Worm (Caenorhabditis elegans) whole organism, L2 larva: ENCODE measurements around the gene C10E2.2.
A peak's percentile ranks its signal among the peaks of the same experiment; 100 is the strongest.

Experiments used
- ceh-82 ChIP-seq: fragments of 150-350 bp; optimal IDR thresholded peaks from 2 replicates; lab custom pipeline; 2014; ENCODE audit warnings: missing biosample characterization, missing genetic modification characterization
- crh-2 ChIP-seq: sonication (generic microtip); optimal IDR thresholded peaks from 2 replicates; lab custom pipeline; 2017; ENCODE audit warnings: missing biosample characterization, missing genetic modification characterization
- mdl-1 ChIP-seq, 2 experiments: fragments of 150-350 bp in 1 of 2; sonication (generic microtip) in 1 of 2; optimal IDR thresholded peaks; 2 replicates each; lab custom pipeline; 2017; ENCODE audit warnings: missing biosample characterization in 2 of 2, missing genetic modification characterization in 2 of 2
- nhr-129 ChIP-seq: fragments of 150-350 bp; optimal IDR thresholded peaks from 2 replicates; lab custom pipeline; 2014; ENCODE audit warnings: missing biosample characterization, missing genetic modification characterization

C10E2.2 gene

DNA sequence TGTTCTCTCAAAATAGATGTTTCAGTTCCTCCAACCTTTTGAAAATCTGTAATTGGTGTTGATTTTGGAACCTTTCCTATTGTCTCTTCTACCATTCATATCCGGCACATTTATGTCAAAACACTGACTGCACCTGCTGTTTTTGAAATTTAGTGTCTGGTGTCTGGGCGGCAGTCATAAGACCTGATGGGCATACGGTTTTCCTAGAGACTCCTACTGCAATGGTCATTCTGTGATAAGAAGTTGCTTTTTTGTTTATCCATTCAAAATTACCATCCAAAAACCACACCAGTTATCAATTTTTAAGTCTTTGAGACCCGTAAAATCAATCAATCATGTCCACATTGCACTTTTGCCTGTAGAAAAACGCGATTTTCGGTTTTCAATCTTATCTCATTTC is 53.6 kb downstream of the C10E2.2 start:
- no peak for TF ChIP-seq mdl-1 (tag; optimal IDR thresholded peaks at IDR 0.05; lab: Kevin White, UChicago)
- no peak for TF ChIP-seq ceh-82
- TF ChIP-seq crh-2 (tag; lab: Kevin White, UChicago): peak; percentile 9
- peak; percentile 44 for TF ChIP-seq nhr-129
